Worm (Caenorhabditis elegans): Measurements from ENCODE around the gene pqn-87.

The pqn-87 gene

ce11 chrII:12224916-12225406, at the start of gene pqn-87, which contains the start of gene rsr-2:
Gene pqn-87 (minus strand): TSS chrII:12225086.
Gene rsr-2 (plus strand): TSS chrII:12225356.
- TF ChIP-seq aly-2 (tag; optimal IDR thresholded peaks at IDR 0.05) (no peak), lin-39 (tag; optimal IDR thresholded peaks at IDR 0.05) (no peak), egl-13 (tag; optimal IDR thresholded peaks at IDR 0.05) (no peak), ces-1 (GFP tag; optimal IDR thresholded peaks at IDR 0.05) (no peak), nhr-20 (tag; optimal IDR thresholded peaks at IDR 0.05) (no peak), F16B12.6 (tag; optimal IDR thresholded peaks at IDR 0.05) (peak; percentile 7), Y116A8C.19 (tag; optimal IDR thresholded peaks at IDR 0.05; ENCODE audit: borderline replicate concordance) (no peak), nhr-47 (tag; optimal IDR thresholded peaks at IDR 0.05) (no peak), fkh-10 (GFP tag; optimal IDR thresholded peaks at IDR 0.05) (no peak), sox-4 (tag; optimal IDR thresholded peaks at IDR 0.05) (no peak), nhr-12 (tag; optimal IDR thresholded peaks at IDR 0.05) (no peak), tlp-1 (tag; optimal IDR thresholded peaks at IDR 0.05) (no peak), mdl-1 (tag; optimal IDR thresholded peaks at IDR 0.05) (peak in 1 of 2 experiments; percentile 11), grh-1 (GFP tag; IDR thresholded peaks at IDR 0.05) (no peak), nhr-84 (tag; optimal IDR thresholded peaks at IDR 0.05) (no peak), fkh-4 (tag; optimal IDR thresholded peaks at IDR 0.05; ENCODE audit: borderline replicate concordance) (no peak), hlh-17 (GFP tag; optimal IDR thresholded peaks at IDR 0.05; ENCODE audit: borderline replicate concordance) (no peak), unc-130 (tag; optimal IDR thresholded peaks at IDR 0.05) (no peak), efl-1 (optimal IDR thresholded peaks at IDR 0.05) (peak; percentile 51 to 52), efl-1 (GFP tag; optimal IDR thresholded peaks at IDR 0.05 in 1 of 2) (peak in 1 of 2 experiments; percentile 54), xbp-1 (tag; optimal IDR thresholded peaks at IDR 0.05) (peak; percentile 37), lin-35 (GFP tag; optimal IDR thresholded peaks at IDR 0.05) (peak; percentile 49 to 76), elt-2 (tag; optimal IDR thresholded peaks at IDR 0.05) (no peak), rnt-1 (tag; optimal IDR thresholded peaks at IDR 0.05) (no peak), dpl-1 (GFP tag; optimal IDR thresholded peaks at IDR 0.05) (peak; percentile 31 to 57 (median 38)), ztf-4 (tag; optimal IDR thresholded peaks at IDR 0.05) (no peak), ets-5 (GFP tag; IDR thresholded peaks at IDR 0.05) (no peak), ceh-82 (tag; optimal IDR thresholded peaks at IDR 0.05) (no peak), lsy-2 (tag; optimal IDR thresholded peaks at IDR 0.05) (peak; percentile 43 to 69), nhr-77 (tag; optimal IDR thresholded peaks at IDR 0.05) (peak; percentile 3), dsc-1 (tag; optimal IDR thresholded peaks at IDR 0.05) (no peak), ama-1 (optimal IDR thresholded peaks at IDR 0.05) (no peak), nhr-11 (tag; optimal IDR thresholded peaks at IDR 0.05) (no peak), snu-23 (GFP tag; optimal IDR thresholded peaks at IDR 0.05) (peak; percentile 30), nhr-76 (tag; optimal IDR thresholded peaks at IDR 0.05) (no peak), ceh-63 (GFP tag; optimal IDR thresholded peaks at IDR 0.05) (no peak), unc-86 (tag; optimal IDR thresholded peaks at IDR 0.05) (no peak), nhr-237 (tag; optimal IDR thresholded peaks at IDR 0.05) (no peak), efl-3 (GFP tag; optimal IDR thresholded peaks at IDR 0.05) (no peak), nhr-90 (tag; optimal IDR thresholded peaks at IDR 0.05; ENCODE audit: poor library complexity) (no peak), jun-1 (tag; optimal IDR thresholded peaks at IDR 0.05) (no peak), vab-15 (tag; optimal IDR thresholded peaks at IDR 0.05) (no peak), egl-27 (tag; optimal IDR thresholded peaks at IDR 0.05) (no peak), C16A3.4 (tag; optimal IDR thresholded peaks at IDR 0.05) (peak; percentile 40), pqm-1 (tag; optimal IDR thresholded peaks at IDR 0.05) (no peak), nhr-28 (tag; optimal IDR thresholded peaks at IDR 0.05) (no peak), unc-62 (GFP tag; optimal IDR thresholded peaks at IDR 0.05) (no peak), lin-13 (GFP tag; optimal IDR thresholded peaks at IDR 0.05) (no peak), lin-15B (tag; optimal IDR thresholded peaks at IDR 0.05) (no peak), tbx-2 (tag; optimal IDR thresholded peaks at IDR 0.05) (no peak), unc-30 (tag; optimal IDR thresholded peaks at IDR 0.05) (no peak), isw-1 (GFP tag; IDR thresholded peaks at IDR 0.05) (no peak), blmp-1 (tag; optimal IDR thresholded peaks at IDR 0.05) (no peak), nhr-19 (GFP tag; conservative IDR thresholded peaks at IDR 0.05) (no peak), irx-1 (tag; optimal IDR thresholded peaks at IDR 0.05) (no peak)
